Fruit fly (Drosophila melanogaster): ENCODE measurements around the gene Toll-9.

Toll-9 gene

dm6 chr3L:20313469-20313868 is 53.1 kb downstream of the Toll-9 start, which contains the start of gene alphaSnap (continued):
- no peak for TF ChIP-seq danr (GFP tag; IDR thresholded peaks at IDR 0.05)
- no peak for TF ChIP-seq CG12942 (GFP tag; optimal IDR thresholded peaks at IDR 0.05)
- TF ChIP-seq gt (GFP tag; IDR thresholded peaks at IDR 0.05): no peak
- peak; percentile 34; the same call in 1 of the 2 replicates for TF ChIP-seq Xrp1 (GFP tag; IDR thresholded peaks at IDR 0.05)
- TF ChIP-seq nerfin-1 (tag; optimal IDR thresholded peaks at IDR 0.05): peak; percentile 25
- peak; percentile 48 for TF ChIP-seq zfh2 (GFP tag; optimal IDR thresholded peaks at IDR 0.05)
- peak; percentile 99 for TF ChIP-seq onecut (GFP tag; IDR thresholded peaks at IDR 0.05)
- TF ChIP-seq CG12391 (tag; optimal IDR thresholded peaks at IDR 0.05): peak; percentile 23
- TF ChIP-seq CG33213 (GFP tag; optimal IDR thresholded peaks at IDR 0.05): peak; percentile 60
- 0 out of 3 replicates have a peak, but pooled peaks have one; percentile 37 for TF ChIP-seq ken (GFP tag; IDR thresholded peaks at IDR 0.05)
- TF ChIP-seq Hmr (GFP tag; optimal IDR thresholded peaks at IDR 0.05): peak; percentile 57
- TF ChIP-seq stc (GFP tag; IDR thresholded peaks at IDR 0.05): no peak; the same call in 1 of the 2 replicates
- peak; percentile 61 for TF ChIP-seq phol (tag; optimal IDR thresholded peaks at IDR 0.05)
- peak; percentile 36; the same call in 1 of the 2 replicates for TF ChIP-seq CG42726 (GFP tag; IDR thresholded peaks at IDR 0.05; ENCODE audit: partially characterized antibody)
- peak; percentile 92 for TF ChIP-seq Ets65A (GFP tag)
- no peak for TF ChIP-seq CG4404 (GFP tag; IDR thresholded peaks at IDR 0.05)
- TF ChIP-seq CG2116 (GFP tag; optimal IDR thresholded peaks at IDR 0.05): peak; percentile 53
- TF ChIP-seq CG6765 (GFP tag; optimal IDR thresholded peaks at IDR 0.05): no peak
- TF ChIP-seq CG14014 (GFP tag; IDR thresholded peaks at IDR 0.05): no peak; the same call in 1 of the 2 replicates
- no peak for TF ChIP-seq CG8359 (GFP tag; optimal IDR thresholded peaks at IDR 0.05; ENCODE audit: borderline replicate concordance)
- TF ChIP-seq CG3407 (GFP tag; optimal IDR thresholded peaks at IDR 0.05): peak; percentile 38
- TF ChIP-seq slou (GFP tag; optimal IDR thresholded peaks at IDR 0.05): no peak
- TF ChIP-seq CG30020 (tag; optimal IDR thresholded peaks at IDR 0.05): peak; percentile 41
- peak; percentile 38 for TF ChIP-seq CG17385 (GFP tag; optimal IDR thresholded peaks at IDR 0.05)
- peak in 1 of 2 experiments; percentile 20 for TF ChIP-seq chif (GFP tag; optimal IDR thresholded peaks at IDR 0.05)
- no peak for TF ChIP-seq CG13296 (GFP tag; optimal IDR thresholded peaks at IDR 0.05)
- peak; percentile 32; the same call in 1 of the 3 replicates for TF ChIP-seq CG34422 (GFP tag; IDR thresholded peaks at IDR 0.05)
- peak; percentile 80 for TF ChIP-seq HmgZ (tag; optimal IDR thresholded peaks at IDR 0.05)
- no peak for TF ChIP-seq Sox102F (GFP tag; optimal IDR thresholded peaks at IDR 0.05)
- TF ChIP-seq Optix (GFP tag; IDR thresholded peaks at IDR 0.05): 0 out of 3 replicates have a peak, but pooled peaks have one; percentile 6
- peak; percentile 31 for TF ChIP-seq gro (GFP tag; optimal IDR thresholded peaks at IDR 0.05)
- no peak for TF ChIP-seq Sox100B (GFP tag; optimal IDR thresholded peaks at IDR 0.05)
- TF ChIP-seq mam (GFP tag; optimal IDR thresholded peaks at IDR 0.05): peak; percentile 31
- TF ChIP-seq grau (tag; optimal IDR thresholded peaks at IDR 0.05): peak; percentile 42
- peak; percentile 98 for TF ChIP-seq CG10267 (tag; optimal IDR thresholded peaks at IDR 0.05)
- TF ChIP-seq CG17186 (GFP tag; optimal IDR thresholded peaks at IDR 0.05): peak; percentile 61
- peak; percentile 57; the same call in 1 of the 2 replicates for TF ChIP-seq bbx (GFP tag; IDR thresholded peaks at IDR 0.05; ENCODE audit: partially characterized antibody)
- 0 out of 2 replicates have a peak, but pooled peaks have one; percentile 13 for TF ChIP-seq sna (GFP tag; IDR thresholded peaks at IDR 0.05; ENCODE audit: partially characterized antibody)
- TF ChIP-seq Rfx (GFP tag; IDR thresholded peaks at IDR 0.05): peak; percentile 61
- TF ChIP-seq CG8924 (tag; optimal IDR thresholded peaks at IDR 0.05): no peak
- TF ChIP-seq CG12104 (GFP tag; optimal IDR thresholded peaks at IDR 0.05): no peak
- TF ChIP-seq CG18619 (GFP tag; optimal IDR thresholded peaks at IDR 0.05): no peak
- peak; percentile 11; the same call in 1 of the 2 replicates for TF ChIP-seq Atf6 (GFP tag; IDR thresholded peaks at IDR 0.05)
- peak; percentile 73 for TF ChIP-seq gsb-n (tag; optimal IDR thresholded peaks at IDR 0.05)
- peak; percentile 71 for TF ChIP-seq trem (tag; optimal IDR thresholded peaks at IDR 0.05)
- TF ChIP-seq croc (GFP tag; conservative IDR thresholded peaks at IDR 0.05): no peak
- TF ChIP-seq CG9437 (GFP tag; optimal IDR thresholded peaks at IDR 0.05): peak; percentile 7
- peak; percentile 38 for TF ChIP-seq lilli (GFP tag; optimal IDR thresholded peaks at IDR 0.05)
- peak; percentile 51 for TF ChIP-seq Hsf (GFP tag; optimal IDR thresholded peaks at IDR 0.05)
- TF ChIP-seq CG17912 (GFP tag; optimal IDR thresholded peaks at IDR 0.05): no peak
- TF ChIP-seq vfl (GFP tag; optimal IDR thresholded peaks at IDR 0.05): no peak

Measured in whole organism, embryonic.